Fruit fly (Drosophila melanogaster): ENCODE results near the gene Usp16-45.

- TF ChIP-seq CG7101 (tag; optimal IDR thresholded peaks at IDR 0.05) = no peak
- no peak for TF ChIP-seq CG11617 (GFP tag; optimal IDR thresholded peaks at IDR 0.05)
- TF ChIP-seq CG1620 (GFP tag; optimal IDR thresholded peaks at IDR 0.05) = no peak
- no peak for TF ChIP-seq pad (GFP tag; optimal IDR thresholded peaks at IDR 0.05)
- no peak for TF ChIP-seq bab1 (GFP tag; optimal IDR thresholded peaks at IDR 0.05)
- TF ChIP-seq Clk (GFP tag; optimal IDR thresholded peaks at IDR 0.05) = no peak
- TF ChIP-seq toe (GFP tag; optimal IDR thresholded peaks at IDR 0.05) = no peak
- no peak for TF ChIP-seq CG12768 (GFP tag; optimal IDR thresholded peaks at IDR 0.05)
- no peak for TF ChIP-seq Mnt (GFP tag; optimal IDR thresholded peaks at IDR 0.05)
- no peak for TF ChIP-seq Hr96 (GFP tag; optimal IDR thresholded peaks at IDR 0.05)
- TF ChIP-seq CG5204 (GFP tag; optimal IDR thresholded peaks at IDR 0.05) = no peak
- TF ChIP-seq Crg-1 (GFP tag; optimal IDR thresholded peaks at IDR 0.05) = no peak
- no peak for TF ChIP-seq CG7045 (GFP tag; optimal IDR thresholded peaks at IDR 0.05)
These were observed 1.3 kb upstream of the Usp16-45 start for dm6 chrX:5419905-5420567.

All from whole organism, adult.